Worm (Caenorhabditis elegans): ENCODE results near the gene nhr-101.

ce11 chrV:11543564-11543963 is 26.7 kb upstream of the nhr-101 start, which contains the start of gene F38B7.2:
- TF ChIP-seq tbx-11 (GFP tag; IDR thresholded peaks at IDR 0.05) (no peak), ama-1 (optimal IDR thresholded peaks at IDR 0.05) (no peak), hnd-1 (tag; optimal IDR thresholded peaks at IDR 0.05) (no peak), hmbx-1 (tag; optimal IDR thresholded peaks at IDR 0.05) (no peak), ets-7 (tag; optimal IDR thresholded peaks at IDR 0.05) (no peak), hmg-4 (GFP tag; optimal IDR thresholded peaks at IDR 0.05) (no peak), ceh-36 (tag; optimal IDR thresholded peaks at IDR 0.05) (no peak)
